Fruit fly (Drosophila melanogaster) whole organism, embryonic: Measurements from ENCODE around the gene CG5262.
A peak's percentile ranks its signal among the peaks of the same experiment; 100 is the strongest.

Experiments used
- Atf6 ChIP-seq: fragments of 200-800 bp; sonication (Bioruptor generic); IDR thresholded peaks from 2 replicates; pipeline ENCODE4 v1.3.6; 2022; ENCODE audit warnings: missing biosample characterization, missing genetic modification characterization
- BEAF-32 ChIP-seq: fragments of 200-800 bp; sonication (Bioruptor generic); optimal IDR thresholded peaks from 3 replicates; lab custom pipeline; 2017; ENCODE audit warnings: missing biosample characterization, missing genetic modification characterization, mild to moderate bottlenecking, moderate library complexity, missing genetic modification reagents
- C15 ChIP-seq: fragments of 200-800 bp; sonication (Bioruptor generic); IDR thresholded peaks from 3 replicates; pipeline ENCODE4 v1.3.6; 2022; ENCODE audit warnings: missing biosample characterization, missing genetic modification characterization
- CG10274 ChIP-seq: fragments of 200-800 bp; sonication (Bioruptor generic); optimal IDR thresholded peaks from 3 replicates; lab custom pipeline; 2017; ENCODE audit warnings: missing biosample characterization, mild to moderate bottlenecking, missing genetic modification characterization
- CG10462 ChIP-seq: fragments of 200-800 bp; sonication (Bioruptor generic); optimal IDR thresholded peaks from 2 replicates; lab custom pipeline; 2016; ENCODE audit warnings: missing biosample characterization, missing genetic modification characterization
- CG12659 ChIP-seq: fragments of 200-800 bp; sonication (Bioruptor generic); optimal IDR thresholded peaks from 3 replicates; lab custom pipeline; 2017; ENCODE audit warnings: mild to moderate bottlenecking, missing biosample characterization, missing genetic modification reagents, missing genetic modification characterization
- CG12769 ChIP-seq: fragments of 200-800 bp; sonication (Bioruptor generic); optimal IDR thresholded peaks from 2 replicates; lab custom pipeline; 2019; ENCODE audit warnings: missing biosample characterization, mild to moderate bottlenecking, missing genetic modification characterization, moderate library complexity
- CG13287 ChIP-seq: fragments of 200-800 bp; sonication (Bioruptor generic); IDR thresholded peaks from 2 replicates; pipeline ENCODE4 v1.3.6; 2022; ENCODE audit warnings: missing biosample characterization, missing genetic modification characterization; ENCODE audit not compliant: partially characterized antibody
- CG13624 ChIP-seq: fragments of 200-800 bp; sonication (Bioruptor generic); optimal IDR thresholded peaks from 2 replicates; lab custom pipeline; 2016; ENCODE audit warnings: missing biosample characterization, missing genetic modification characterization
- CG30020 ChIP-seq: fragments of 200-800 bp; optimal IDR thresholded peaks from 2 replicates; lab custom pipeline; 2019; ENCODE audit warnings: missing biosample characterization, mild to moderate bottlenecking, missing genetic modification characterization, moderate library complexity
- CG31441 ChIP-seq: fragments of 200-800 bp; sonication (Bioruptor generic); IDR thresholded peaks from 2 replicates; pipeline ENCODE4 v1.3.6; 2022; ENCODE audit warnings: missing biosample characterization, missing genetic modification characterization
- CG34224 ChIP-seq: fragments of 200-800 bp; sonication (Bioruptor generic); IDR thresholded peaks from 3 replicates; pipeline ENCODE4 v1.3.6; 2022; ENCODE audit warnings: missing biosample characterization, missing genetic modification characterization; ENCODE audit not compliant: partially characterized antibody
- CG6791 ChIP-seq: fragments of 200-800 bp; sonication (Bioruptor generic); IDR thresholded peaks from 3 replicates; pipeline ENCODE4 v1.3.6; 2022; ENCODE audit warnings: missing biosample characterization, missing genetic modification characterization; ENCODE audit not compliant: partially characterized antibody
- CG9797 ChIP-seq: fragments of 200-800 bp; sonication (Bioruptor generic); optimal IDR thresholded peaks from 3 replicates; lab custom pipeline; 2018; ENCODE audit warnings: missing biosample characterization, mild to moderate bottlenecking, missing genetic modification characterization
- Dfd ChIP-seq, 2 experiments: fragments of >200 bp; optimal IDR thresholded peaks; 2 replicates each; lab custom pipeline; 2017; ENCODE audit warnings: missing biosample characterization in 2 of 2, missing genetic modification characterization in 2 of 2
- Dll ChIP-seq: fragments of 200-800 bp; sonication (Bioruptor generic); IDR thresholded peaks from 4 replicates; pipeline ENCODE4 v1.3.6; 2022; ENCODE audit warnings: missing biosample characterization, missing genetic modification characterization; ENCODE audit not compliant: partially characterized antibody
- Doc3 ChIP-seq: fragments of 200-800 bp; sonication (Bioruptor generic); IDR thresholded peaks from 3 replicates; pipeline ENCODE4 v1.3.6; 2022; ENCODE audit warnings: missing biosample characterization, missing genetic modification characterization; ENCODE audit not compliant: partially characterized antibody
- Dref ChIP-seq: fragments of 200-800 bp; sonication (Bioruptor generic); IDR thresholded peaks from 2 replicates; pipeline ENCODE4 v1.3.6; 2022; ENCODE audit warnings: missing biosample characterization, missing genetic modification characterization
- E2f2 ChIP-seq: fragments of 200-800 bp; sonication (Bioruptor generic); IDR thresholded peaks from 2 replicates; pipeline ENCODE4 v1.3.6; 2022; ENCODE audit warnings: missing biosample characterization, missing genetic modification characterization
- Hr3 ChIP-seq: fragments of 200-800 bp; sonication (Bioruptor generic); optimal IDR thresholded peaks from 3 replicates; lab custom pipeline; 2016; ENCODE audit warnings: missing biosample characterization, missing genetic modification characterization
- MBD-R2 ChIP-seq: fragments of 200-800 bp; sonication (Bioruptor generic); IDR thresholded peaks from 2 replicates; pipeline ENCODE4 v1.3.6; 2022; ENCODE audit warnings: missing biosample characterization, missing genetic modification characterization
- MESR4 ChIP-seq: fragments of 200-800 bp; sonication (Bioruptor generic); optimal IDR thresholded peaks from 2 replicates; lab custom pipeline; 2018; ENCODE audit warnings: missing biosample characterization, mild to moderate bottlenecking, missing genetic modification characterization, moderate library complexity
- Mrtf ChIP-seq: fragments of 200-800 bp; sonication (Bioruptor generic); IDR thresholded peaks from 3 replicates; pipeline ENCODE4 v1.3.6; 2022; ENCODE audit warnings: missing biosample characterization, missing genetic modification characterization
- Myb ChIP-seq: fragments of 200-800 bp; sonication (Bioruptor generic); optimal IDR thresholded peaks from 2 replicates; lab custom pipeline; 2016; ENCODE audit warnings: missing biosample characterization, missing genetic modification characterization
- NC2α ChIP-seq: fragments of 200-800 bp; sonication (Bioruptor generic); optimal IDR thresholded peaks from 2 replicates; lab custom pipeline; 2016; ENCODE audit warnings: missing biosample characterization, missing genetic modification characterization
- NFAT ChIP-seq: fragments of 200-800 bp; sonication (Bioruptor generic); IDR thresholded peaks from 2 replicates; pipeline ENCODE4 v1.3.6; 2022; ENCODE audit warnings: missing biosample characterization, missing genetic modification characterization
- Pdp1 ChIP-seq, 2 experiments: fragments of 200-800 bp; sonication (Bioruptor generic); optimal IDR thresholded peaks; 3 replicates each; lab custom pipeline; 2016; ENCODE audit warnings: missing biosample characterization in 2 of 2, missing genetic modification characterization in 2 of 2, mild to moderate bottlenecking in 1 of 2, moderate library complexity in 1 of 2
- Scr ChIP-seq: fragments of 200-800 bp; sonication (Bioruptor generic); IDR thresholded peaks from 2 replicates; pipeline ENCODE4 v1.3.6; 2022; ENCODE audit warnings: missing biosample characterization, missing genetic modification characterization; ENCODE audit not compliant: partially characterized antibody
- Side ChIP-seq: fragments of 200-800 bp; sonication (Bioruptor generic); optimal IDR thresholded peaks from 2 replicates; lab custom pipeline; 2016; ENCODE audit warnings: missing biosample characterization, missing genetic modification characterization
- Sry-δ ChIP-seq: fragments of 200-800 bp; sonication (Bioruptor generic); optimal IDR thresholded peaks from 2 replicates; lab custom pipeline; 2016; ENCODE audit warnings: missing biosample characterization, missing genetic modification characterization
- YL-1 ChIP-seq: fragments of 200-800 bp; sonication (Bioruptor generic); optimal IDR thresholded peaks from 3 replicates; lab custom pipeline; 2017; ENCODE audit warnings: missing biosample characterization, mild to moderate bottlenecking, missing genetic modification characterization
- amos ChIP-seq: fragments of 200-800 bp; sonication (Bioruptor generic); IDR thresholded peaks from 2 replicates; pipeline ENCODE4 v1.3.6; 2022; ENCODE audit warnings: missing biosample characterization, missing genetic modification characterization; ENCODE audit not compliant: partially characterized antibody
- bbx ChIP-seq: fragments of 200-800 bp; sonication (Bioruptor generic); IDR thresholded peaks from 2 replicates; pipeline ENCODE4 v1.3.6; 2022; ENCODE audit warnings: missing biosample characterization, missing genetic modification characterization; ENCODE audit not compliant: partially characterized antibody
- chinmo ChIP-seq: fragments of 200-800 bp; sonication (Bioruptor generic); IDR thresholded peaks from 4 replicates; pipeline ENCODE4 v1.3.6; 2022; ENCODE audit warnings: missing biosample characterization, missing genetic modification characterization; ENCODE audit not compliant: partially characterized antibody
- chm ChIP-seq: fragments of 200-800 bp; sonication (Bioruptor generic); IDR thresholded peaks from 2 replicates; pipeline ENCODE4 v1.3.6; 2022; ENCODE audit warnings: missing biosample characterization, missing genetic modification characterization
- ci ChIP-seq: fragments of 200-800 bp; sonication (Bioruptor generic); IDR thresholded peaks from 3 replicates; pipeline ENCODE4 v1.3.6; 2022; ENCODE audit warnings: missing biosample characterization, missing genetic modification characterization
- gem ChIP-seq: fragments of 200-800 bp; sonication (Bioruptor generic); optimal IDR thresholded peaks from 2 replicates; lab custom pipeline; 2019; ENCODE audit warnings: missing biosample characterization, mild to moderate bottlenecking, missing genetic modification characterization, moderate library complexity
- gfzf ChIP-seq: fragments of 200-800 bp; sonication (Bioruptor generic); optimal IDR thresholded peaks from 2 replicates; lab custom pipeline; 2016; ENCODE audit warnings: missing biosample characterization, mild to moderate bottlenecking, missing genetic modification characterization, moderate library complexity
- hbn ChIP-seq: fragments of 200-800 bp; sonication (Bioruptor generic); IDR thresholded peaks from 2 replicates; pipeline ENCODE4 v1.3.6; 2022; ENCODE audit warnings: missing biosample characterization, missing genetic modification characterization; ENCODE audit not compliant: partially characterized antibody
- lbe ChIP-seq: fragments of 200-800 bp; sonication (Bioruptor generic); optimal IDR thresholded peaks from 2 replicates; lab custom pipeline; 2016; ENCODE audit warnings: missing biosample characterization, mild to moderate bottlenecking, missing genetic modification characterization
- nerfin-1 ChIP-seq: fragments of 200-800 bp; sonication (Bioruptor generic); optimal IDR thresholded peaks from 3 replicates; lab custom pipeline; 2019; ENCODE audit warnings: missing biosample characterization, mild to moderate bottlenecking, missing genetic modification characterization, moderate library complexity
- peb ChIP-seq: fragments of 200-800 bp; sonication (Bioruptor generic); IDR thresholded peaks from 2 replicates; pipeline ENCODE4 v1.3.6; 2022; ENCODE audit warnings: missing biosample characterization, missing genetic modification characterization
- pzg ChIP-seq: fragments of 200-800 bp; sonication (Bioruptor generic); optimal IDR thresholded peaks from 3 replicates; lab custom pipeline; 2018; ENCODE audit warnings: missing biosample characterization, mild to moderate bottlenecking, missing genetic modification characterization, moderate library complexity
- row ChIP-seq: fragments of 200-800 bp; sonication (Bioruptor generic); IDR thresholded peaks from 3 replicates; pipeline ENCODE4 v1.3.6; 2022; ENCODE audit warnings: missing biosample characterization, missing genetic modification characterization
- sna ChIP-seq: fragments of 200-800 bp; sonication (Bioruptor generic); IDR thresholded peaks from 2 replicates; pipeline ENCODE4 v1.3.6; 2022; ENCODE audit warnings: missing biosample characterization, missing genetic modification characterization; ENCODE audit not compliant: partially characterized antibody
- so ChIP-seq: fragments of 200-800 bp; sonication (Bioruptor generic); IDR thresholded peaks from 3 replicates; pipeline ENCODE4 v1.3.6; 2022; ENCODE audit warnings: missing biosample characterization, missing genetic modification characterization
- sob ChIP-seq: fragments of 200-800 bp; sonication (Bioruptor generic); IDR thresholded peaks from 2 replicates; pipeline ENCODE4 v1.3.6; 2022; ENCODE audit warnings: missing biosample characterization, missing genetic modification characterization
- tap ChIP-seq: fragments of 200-800 bp; optimal IDR thresholded peaks from 3 replicates; lab custom pipeline; 2019; ENCODE audit warnings: missing biosample characterization, mild to moderate bottlenecking, missing genetic modification characterization, moderate library complexity
- tgo ChIP-seq: fragments of 200-800 bp; sonication (Bioruptor generic); IDR thresholded peaks from 3 replicates; pipeline ENCODE4 v1.3.6; 2022; ENCODE audit warnings: missing biosample characterization, missing genetic modification characterization
- trem ChIP-seq: fragments of 200-800 bp; optimal IDR thresholded peaks from 3 replicates; lab custom pipeline; 2019; ENCODE audit warnings: missing biosample characterization, mild to moderate bottlenecking, missing genetic modification characterization, moderate library complexity

The CG5262 gene

DNA sequence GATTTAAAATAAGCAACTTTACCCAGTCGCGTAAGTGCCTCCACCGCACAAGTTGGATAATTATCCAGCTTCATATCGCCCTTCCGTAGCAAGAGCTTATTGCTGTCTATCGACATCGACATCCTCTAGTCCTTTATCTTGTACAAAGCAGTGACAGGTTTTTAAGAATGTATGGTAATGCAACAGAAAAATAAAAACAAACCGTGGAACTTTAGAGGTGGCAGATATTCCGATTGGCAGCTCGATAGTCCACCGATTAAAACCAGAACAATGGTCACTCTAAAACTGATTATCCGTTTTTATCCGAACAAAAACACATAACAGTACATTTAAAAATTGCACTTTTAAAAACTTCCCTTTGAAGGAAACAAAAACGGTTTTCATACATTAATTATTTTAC lies 2.8 kb downstream of the CG5262 start, which contains the start of gene CG5274:
Gene CG5274, minus strand, starts transcription at position 218 of the 400 bp plus-strand sequence.
- no peak for TF ChIP-seq so (GFP tag; lab: Robert Waterston, UW)
- no peak for TF ChIP-seq tgo (GFP tag; lab: Robert Waterston, UW)
- peak; percentile 40 for TF ChIP-seq YL-1 (GFP tag; lab: Kevin White, UChicago)
- TF ChIP-seq C15 (GFP tag; lab: Robert Waterston, UW): no peak
- TF ChIP-seq Dfd (GFP tag; optimal IDR thresholded peaks at IDR 0.05; lab: Kevin White, UChicago): no peak
- TF ChIP-seq Mrtf: no peak
- TF ChIP-seq Doc3 (GFP tag; lab: Robert Waterston, UW): peak; percentile 30; the same call in 1 of the 3 replicates
- peak; percentile 49 for TF ChIP-seq BEAF-32 (GFP tag; lab: Kevin White, UChicago)
- no peak for TF ChIP-seq CG31441 (GFP tag; lab: Robert Waterston, UW)
- TF ChIP-seq gem (tag; lab: Kevin White, UChicago): no peak
- TF ChIP-seq E2f2 (GFP tag; lab: Robert Waterston, UW): peak; percentile 57
- peak; percentile 52 for TF ChIP-seq gfzf
- no peak for TF ChIP-seq CG12769
- TF ChIP-seq Scr (GFP tag; lab: Robert Waterston, UW): peak; percentile 42
- TF ChIP-seq CG30020 (tag; lab: Kevin White, UChicago): no peak
- no peak for TF ChIP-seq CG13624 (GFP tag; lab: Kevin White, UChicago)
- TF ChIP-seq MBD-R2 (GFP tag; lab: Robert Waterston, UW): peak; percentile 66
- peak; percentile 79 for TF ChIP-seq Sry-δ (GFP tag; lab: Kevin White, UChicago)
- TF ChIP-seq chinmo: 0 out of 4 replicates have a peak, but pooled peaks have one; percentile 41
- no peak for TF ChIP-seq tap (tag; lab: Kevin White, UChicago)
- TF ChIP-seq Hr3 (GFP tag; lab: Kevin White, UChicago): no peak
- peak; percentile 52; the same call in 1 of the 2 replicates for TF ChIP-seq bbx
- TF ChIP-seq nerfin-1: peak; percentile 33
- TF ChIP-seq hbn (GFP tag; lab: Robert Waterston, UW): peak; percentile 27; the same call in 1 of the 2 replicates
- no peak for TF ChIP-seq ci (GFP tag; lab: Robert Waterston, UW)
- peak; percentile 62 for TF ChIP-seq Myb (GFP tag; lab: Kevin White, UChicago)
- TF ChIP-seq NC2α (GFP tag; lab: Kevin White, UChicago): no peak
- 0 out of 4 replicates have a peak, but pooled peaks have one; percentile 37 for TF ChIP-seq Dll
- TF ChIP-seq CG10274: no peak
- peak; percentile 70 for TF ChIP-seq CG6791 (GFP tag; lab: Robert Waterston, UW)
- TF ChIP-seq CG12659 (GFP tag; lab: Kevin White, UChicago): peak; percentile 17
- TF ChIP-seq CG10462 (GFP tag; lab: Kevin White, UChicago): peak; percentile 40
- no peak for TF ChIP-seq lbe (GFP tag; lab: Kevin White, UChicago)
- TF ChIP-seq Atf6 (GFP tag; lab: Robert Waterston, UW): no peak
- peak; percentile 58; the same call in 1 of the 2 replicates for TF ChIP-seq amos (GFP tag; lab: Robert Waterston, UW)
- TF ChIP-seq MESR4: peak; percentile 56
- TF ChIP-seq chm (GFP tag; lab: Robert Waterston, UW): no peak
- TF ChIP-seq trem (tag; lab: Kevin White, UChicago): peak; percentile 23
- TF ChIP-seq Side (GFP tag; lab: Kevin White, UChicago): no peak
- TF ChIP-seq CG9797 (GFP tag; lab: Kevin White, UChicago): peak; percentile 47
- TF ChIP-seq CG13287 (GFP tag; lab: Robert Waterston, UW): peak; percentile 60; the same call in 1 of the 2 replicates
- TF ChIP-seq sob (GFP tag; lab: Robert Waterston, UW): no peak
- no peak for TF ChIP-seq NFAT
- peak; percentile 51 for TF ChIP-seq pzg
- TF ChIP-seq Pdp1 (GFP tag; optimal IDR thresholded peaks at IDR 0.05; lab: Kevin White, UChicago): no peak
- peak; percentile 62 for TF ChIP-seq CG34224
- TF ChIP-seq sna (GFP tag; lab: Robert Waterston, UW): 0 out of 2 replicates have a peak, but pooled peaks have one; percentile 26
- TF ChIP-seq row: no peak
- TF ChIP-seq peb (GFP tag; lab: Robert Waterston, UW): no peak
- peak; percentile 73 for TF ChIP-seq Dref (GFP tag; lab: Robert Waterston, UW)
